Worm (Caenorhabditis elegans) whole organism, late embryonic: ENCODE measurements around the gene K01D12.5.

Source experiments
- ama-1 ChIP-seq: fragments of 150-350 bp; optimal IDR thresholded peaks from 2 replicates; lab custom pipeline; 2014
- ceh-2 ChIP-seq: sonication (generic microtip); optimal IDR thresholded peaks from 2 replicates; lab custom pipeline; 2016; ENCODE audit warnings: missing genotype, missing genetic modification characterization, missing compliant biosample characterization
- dve-1 ChIP-seq: sonication (generic microtip); optimal IDR thresholded peaks from 2 replicates; lab custom pipeline; 2017; ENCODE audit warnings: antibody characterized with exemption, mild to moderate bottlenecking, missing genetic modification characterization, missing compliant biosample characterization
- hlh-13 ChIP-seq: fragments of 200-800 bp; sonication (Bioruptor generic); optimal IDR thresholded peaks from 2 replicates; lab custom pipeline; 2018; ENCODE audit warnings: mild to moderate bottlenecking, missing genetic modification characterization, missing compliant biosample characterization
- mec-3 ChIP-seq: sonication (generic microtip); optimal IDR thresholded peaks from 2 replicates; lab custom pipeline; 2016; ENCODE audit warnings: borderline replicate concordance, missing genetic modification characterization, missing compliant biosample characterization
- npax-4 ChIP-seq: sonication (generic microtip); optimal IDR thresholded peaks from 2 replicates; lab custom pipeline; 2016; ENCODE audit warnings: missing genetic modification characterization, missing compliant biosample characterization
- pha-4 ChIP-seq: fragments of 150-350 bp; optimal IDR thresholded peaks from 2 replicates; lab custom pipeline; 2018; ENCODE audit warnings: missing biosample characterization, missing genetic modification reagents, missing genetic modification characterization
- pqm-1 ChIP-seq: sonication (generic microtip); optimal IDR thresholded peaks from 2 replicates; lab custom pipeline; 2016; ENCODE audit warnings: missing genetic modification characterization, missing compliant biosample characterization
- zip-5 ChIP-seq: sonication (generic microtip); optimal IDR thresholded peaks from 2 replicates; lab custom pipeline; 2016; ENCODE audit warnings: missing genetic modification characterization, missing compliant biosample characterization

- TF ChIP-seq hlh-13 (no peak), dve-1 (no peak), npax-4 (no peak), pqm-1 (tag; lab: Kevin White, UChicago) (no peak), mec-3 (tag; lab: Kevin White, UChicago) (no peak), pha-4 (no peak), ceh-2 (tag; lab: Kevin White, UChicago) (no peak), zip-5 (tag; lab: Kevin White, UChicago) (no peak), ama-1 (lab: Kevin White, UChicago) (no peak)
These were observed 32.5 kb upstream of the K01D12.5 start, which contains the start of gene fipr-2 for ce11 chrV:12365104-12365503.
